Fruit fly (Drosophila melanogaster) whole organism, embryonic: ENCODE data around the gene NT1.

Source experiments
- B-H1 ChIP-seq: fragments of 200-800 bp; sonication (Bioruptor generic); IDR thresholded peaks from 3 replicates; pipeline ENCODE4 v1.3.6; 2022; ENCODE audit warnings: missing biosample characterization, missing genetic modification characterization
- Bdp1 ChIP-seq: fragments of 200-800 bp; sonication (Bioruptor generic); optimal IDR thresholded peaks from 3 replicates; lab custom pipeline; 2016; ENCODE audit warnings: missing biosample characterization, missing genetic modification characterization
- CG10147 ChIP-seq: fragments of 200-800 bp; sonication (Bioruptor generic); optimal IDR thresholded peaks from 2 replicates; lab custom pipeline; 2019; ENCODE audit warnings: missing biosample characterization, mild to moderate bottlenecking, missing genetic modification characterization, moderate library complexity
- CG11093 ChIP-seq: fragments of 200-800 bp; sonication (Bioruptor generic); IDR thresholded peaks from 3 replicates; pipeline ENCODE4 v1.3.6; 2022; ENCODE audit warnings: missing biosample characterization, missing genetic modification characterization
- CG11560 ChIP-seq: fragments of 200-800 bp; sonication (Bioruptor generic); IDR thresholded peaks from 3 replicates; pipeline ENCODE4 v1.3.6; 2022; ENCODE audit warnings: missing biosample characterization, missing genetic modification characterization
- CG12219 ChIP-seq: fragments of 200-800 bp; sonication (Bioruptor generic); optimal IDR thresholded peaks from 3 replicates; lab custom pipeline; 2018; ENCODE audit warnings: missing biosample characterization, mild to moderate bottlenecking, missing genetic modification characterization
- CG13894 ChIP-seq: fragments of 200-800 bp; sonication (Bioruptor generic); optimal IDR thresholded peaks from 3 replicates; lab custom pipeline; 2018; ENCODE audit warnings: missing biosample characterization, mild to moderate bottlenecking, missing genetic modification characterization, moderate library complexity
- CG15073 ChIP-seq: fragments of 200-800 bp; sonication (Bioruptor generic); optimal IDR thresholded peaks from 2 replicates; lab custom pipeline; 2016; ENCODE audit warnings: missing biosample characterization, missing genetic modification characterization
- CG1602 ChIP-seq: fragments of 200-800 bp; sonication (Bioruptor generic); optimal IDR thresholded peaks from 3 replicates; lab custom pipeline; 2016; ENCODE audit warnings: missing biosample characterization, missing genetic modification characterization
- CG17186 ChIP-seq: fragments of 200-800 bp; sonication (Bioruptor generic); optimal IDR thresholded peaks from 3 replicates; lab custom pipeline; 2017; ENCODE audit warnings: missing biosample characterization, missing genetic modification reagents, missing genetic modification characterization
- CG17385 ChIP-seq: fragments of 200-800 bp; sonication (Bioruptor generic); optimal IDR thresholded peaks from 3 replicates; lab custom pipeline; 2018; ENCODE audit warnings: missing biosample characterization, mild to moderate bottlenecking, missing genetic modification characterization
- CG1792 ChIP-seq: fragments of 200-800 bp; sonication (Bioruptor generic); optimal IDR thresholded peaks from 2 replicates; lab custom pipeline; 2016; ENCODE audit warnings: missing biosample characterization, missing genetic modification characterization
- CG3163 ChIP-seq: fragments of 200-800 bp; sonication (Bioruptor generic); optimal IDR thresholded peaks from 3 replicates; lab custom pipeline; 2016; ENCODE audit warnings: missing biosample characterization, missing genetic modification characterization
- CG3847 ChIP-seq: fragments of 200-800 bp; sonication (Bioruptor generic); IDR thresholded peaks from 2 replicates; pipeline ENCODE4 v1.3.6; 2022; ENCODE audit warnings: missing biosample characterization, missing genetic modification characterization
- CG6765 ChIP-seq: fragments of 200-800 bp; sonication (Bioruptor generic); optimal IDR thresholded peaks from 3 replicates; lab custom pipeline; 2017; ENCODE audit warnings: missing biosample characterization, mild to moderate bottlenecking, missing genetic modification characterization
- CG8290 ChIP-seq, 3 experiments: fragments of 200-800 bp; sonication (Bioruptor generic); optimal IDR thresholded peaks; 2 replicates each; lab custom pipeline; 2016 to 2019; ENCODE audit warnings: missing biosample characterization in 3 of 3, missing genetic modification characterization in 3 of 3, mild to moderate bottlenecking in 2 of 3, moderate library complexity in 1 of 3
- CkIIα-i1 ChIP-seq: fragments of 200-800 bp; sonication (Bioruptor generic); IDR thresholded peaks from 2 replicates; pipeline ENCODE4 v1.3.6; 2022; ENCODE audit warnings: missing biosample characterization, missing genetic modification characterization
- D19A ChIP-seq: fragments of 200-800 bp; optimal IDR thresholded peaks from 3 replicates; lab custom pipeline; 2019; ENCODE audit warnings: missing biosample characterization, mild to moderate bottlenecking, missing genetic modification characterization, moderate library complexity
- E2f2 ChIP-seq: fragments of 200-800 bp; sonication (Bioruptor generic); IDR thresholded peaks from 2 replicates; pipeline ENCODE4 v1.3.6; 2022; ENCODE audit warnings: missing biosample characterization, missing genetic modification characterization
- ERR ChIP-seq: fragments of 200-800 bp; sonication (Bioruptor generic); optimal IDR thresholded peaks from 2 replicates; lab custom pipeline; 2016; ENCODE audit warnings: missing biosample characterization, missing genetic modification characterization
- Ets65A ChIP-seq: fragments of 200-800 bp; sonication (Bioruptor generic); peaks from one replicate; lab custom pipeline; 2016; ENCODE audit warnings: missing biosample characterization, missing genetic modification characterization
- HLH54F ChIP-seq: fragments of 200-800 bp; sonication (Bioruptor generic); optimal IDR thresholded peaks from 3 replicates; lab custom pipeline; 2016; ENCODE audit warnings: missing biosample characterization, missing genetic modification characterization
- Hr51 ChIP-seq, 2 experiments: fragments of 200-800 bp; sonication (Bioruptor generic); optimal IDR thresholded peaks; 2 replicates in 1 of 2; 3 replicates in 1 of 2; lab custom pipeline; 2016 to 2018; ENCODE audit warnings: missing biosample characterization in 2 of 2, missing genetic modification characterization in 2 of 2, mild to moderate bottlenecking in 1 of 2, moderate library complexity in 1 of 2
- Med ChIP-seq: fragments of 200-800 bp; sonication (Bioruptor generic); peaks from one replicate; lab custom pipeline; 2016; ENCODE audit warnings: missing biosample characterization, missing genetic modification characterization, mild to moderate bottlenecking, inconsistent platforms, moderate library complexity
- NfI ChIP-seq: fragments of 200-800 bp; sonication (Bioruptor generic); optimal IDR thresholded peaks from 3 replicates; lab custom pipeline; 2018; ENCODE audit warnings: missing biosample characterization, mild to moderate bottlenecking, missing genetic modification characterization, moderate library complexity
- Optix ChIP-seq: fragments of 200-800 bp; sonication (Bioruptor generic); IDR thresholded peaks from 3 replicates; pipeline ENCODE4 v1.3.6; 2022; ENCODE audit warnings: missing biosample characterization, missing genetic modification characterization
- Sin3A ChIP-seq: fragments of >200 bp; optimal IDR thresholded peaks from 2 replicates; lab custom pipeline; 2018
- Trl ChIP-seq, 3 experiments: fragments of >200 bp in 2 of 3; fragments of 200-800 bp in 1 of 3; sonication (Bioruptor generic) in 1 of 3; optimal IDR thresholded peaks; 2 replicates in 1 of 3; 3 replicates in 2 of 3; lab custom pipeline; 2016 to 2017; ENCODE audit warnings: missing biosample characterization in 1 of 3, missing genetic modification characterization in 1 of 3
- Xbp1 ChIP-seq: fragments of 200-800 bp; sonication (Bioruptor generic); optimal IDR thresholded peaks from 3 replicates; lab custom pipeline; 2016; ENCODE audit warnings: missing biosample characterization, mild to moderate bottlenecking, missing genetic modification characterization
- ase ChIP-seq: fragments of 200-800 bp; sonication (Bioruptor generic); IDR thresholded peaks from 3 replicates; pipeline ENCODE4 v1.3.6; 2022; ENCODE audit warnings: missing biosample characterization, missing genetic modification characterization
- chinmo ChIP-seq: fragments of 200-800 bp; sonication (Bioruptor generic); IDR thresholded peaks from 4 replicates; pipeline ENCODE4 v1.3.6; 2022; ENCODE audit warnings: missing biosample characterization, missing genetic modification characterization; ENCODE audit not compliant: partially characterized antibody
- cwo ChIP-seq: fragments of 200-800 bp; sonication (Bioruptor generic); optimal IDR thresholded peaks from 3 replicates; lab custom pipeline; 2017; ENCODE audit warnings: missing biosample characterization, missing genetic modification characterization, mild to moderate bottlenecking, moderate library complexity, missing genetic modification reagents
- ems ChIP-seq: fragments of 200-800 bp; sonication (Bioruptor generic); optimal IDR thresholded peaks from 3 replicates; lab custom pipeline; 2016; ENCODE audit warnings: missing biosample characterization, missing genetic modification characterization
- ewg ChIP-seq: fragments of 200-800 bp; sonication (Bioruptor generic); optimal IDR thresholded peaks from 3 replicates; lab custom pipeline; 2017; ENCODE audit warnings: mild to moderate bottlenecking, missing biosample characterization, missing genetic modification reagents, missing genetic modification characterization
- fu2 ChIP-seq: fragments of 200-800 bp; sonication (Bioruptor generic); optimal IDR thresholded peaks from 2 replicates; lab custom pipeline; 2016; ENCODE audit warnings: missing biosample characterization, missing genetic modification characterization
- inv ChIP-seq: fragments of 200-800 bp; sonication (Bioruptor generic); IDR thresholded peaks from 2 replicates; pipeline ENCODE4 v1.3.6; 2022; ENCODE audit warnings: missing biosample characterization, missing genetic modification characterization; ENCODE audit not compliant: partially characterized antibody
- lilli ChIP-seq: fragments of 200-800 bp; sonication (Bioruptor generic); optimal IDR thresholded peaks from 3 replicates; lab custom pipeline; 2016; ENCODE audit warnings: missing biosample characterization, missing genetic modification characterization
- lmd ChIP-seq: fragments of 200-800 bp; sonication (Bioruptor generic); IDR thresholded peaks from 2 replicates; pipeline ENCODE4 v1.3.6; 2022; ENCODE audit warnings: missing biosample characterization, missing genetic modification characterization
- luna ChIP-seq: fragments of 200-800 bp; sonication (Bioruptor generic); optimal IDR thresholded peaks from 2 replicates; lab custom pipeline; 2016; ENCODE audit warnings: missing biosample characterization, missing genetic modification characterization
- odd ChIP-seq: fragments of 200-800 bp; sonication (Bioruptor generic); optimal IDR thresholded peaks from 2 replicates; lab custom pipeline; 2017; ENCODE audit warnings: missing biosample characterization, mild to moderate bottlenecking, missing genetic modification characterization
- psq ChIP-seq: fragments of 200-800 bp; sonication (Bioruptor generic); optimal IDR thresholded peaks from 2 replicates; lab custom pipeline; 2017; ENCODE audit warnings: missing biosample characterization, missing genetic modification characterization
- row ChIP-seq: fragments of 200-800 bp; sonication (Bioruptor generic); IDR thresholded peaks from 3 replicates; pipeline ENCODE4 v1.3.6; 2022; ENCODE audit warnings: missing biosample characterization, missing genetic modification characterization
- tin ChIP-seq: fragments of 200-800 bp; sonication (Bioruptor generic); optimal IDR thresholded peaks from 3 replicates; lab custom pipeline; 2016; ENCODE audit warnings: missing biosample characterization, missing genetic modification characterization
- tio ChIP-seq: fragments of 200-800 bp; sonication (Bioruptor generic); optimal IDR thresholded peaks from 2 replicates; lab custom pipeline; 2017; ENCODE audit warnings: missing biosample characterization, missing genetic modification characterization, inconsistent platforms
- ttk ChIP-seq: fragments of 200-800 bp; sonication (Bioruptor generic); IDR thresholded peaks from 2 replicates; pipeline ENCODE4 v2.1.2; 2022; ENCODE audit warnings: missing biosample characterization, missing genetic modification characterization
- tx ChIP-seq: fragments of 200-800 bp; sonication (Bioruptor generic); optimal IDR thresholded peaks from 2 replicates; lab custom pipeline; 2016; ENCODE audit warnings: missing biosample characterization, missing genetic modification characterization

The NT1 gene

dm6 chr3L:4477656-4478254 is 30.5 kb downstream of the NT1 start (continued):
- no peak for TF ChIP-seq CG3163 (GFP tag; lab: Kevin White, UChicago)
- TF ChIP-seq Trl (optimal IDR thresholded peaks at IDR 0.05; lab: Kevin White, UChicago), result no peak
- no peak for TF ChIP-seq Trl (GFP tag; optimal IDR thresholded peaks at IDR 0.05; lab: Kevin White, UChicago)
- TF ChIP-seq Hr51 (GFP tag; optimal IDR thresholded peaks at IDR 0.05; lab: Kevin White, UChicago), result no peak
- TF ChIP-seq CG1792, result no peak
- 0 out of 2 replicates have a peak, but pooled peaks have one; percentile 14 for TF ChIP-seq CG3847
- TF ChIP-seq CG11560 (tag; lab: Robert Waterston, UW), result no peak
- TF ChIP-seq CG13894 (tag; lab: Kevin White, UChicago), result peak; percentile 98
- no peak for TF ChIP-seq tin (GFP tag; lab: Kevin White, UChicago)
- TF ChIP-seq ems (GFP tag; lab: Kevin White, UChicago), result no peak
- no peak for TF ChIP-seq lilli (GFP tag; lab: Kevin White, UChicago)
- TF ChIP-seq HLH54F (GFP tag; lab: Kevin White, UChicago), result no peak
- no peak for TF ChIP-seq Med
- no peak for TF ChIP-seq Xbp1 (GFP tag; lab: Kevin White, UChicago)

dm6 chr3L:4475704-4476103 is 32.5 kb downstream of the NT1 start:
- no peak for TF ChIP-seq psq
- TF ChIP-seq Ets65A (GFP tag; lab: Kevin White, UChicago), result peak; percentile 90
- TF ChIP-seq CG11093 (GFP tag; lab: Robert Waterston, UW), result 0 out of 3 replicates have a peak, but pooled peaks have one; percentile 7
- TF ChIP-seq CG6765, result no peak
- 0 out of 4 replicates have a peak, but pooled peaks have one; percentile 0 for TF ChIP-seq chinmo (GFP tag; lab: Robert Waterston, UW)
- TF ChIP-seq, all 482 proteins: peak for 3

dm6 chr3L:4474946-4475470 is 33.2 kb downstream of the NT1 start:
- peak; percentile 51; the same call in 2 of the 3 replicates for TF ChIP-seq ase (GFP tag; lab: Robert Waterston, UW)
- no peak for TF ChIP-seq D19A (tag; lab: Kevin White, UChicago)
- TF ChIP-seq ERR (GFP tag; lab: Kevin White, UChicago), result no peak
- TF ChIP-seq B-H1 (GFP tag; lab: Robert Waterston, UW), result peak; percentile 39; the same call in 1 of the 3 replicates
- peak; percentile 88 for TF ChIP-seq CG17385 (GFP tag; lab: Kevin White, UChicago)
- no peak for TF ChIP-seq CG15073
- TF ChIP-seq CG12219, result peak; percentile 92
- TF ChIP-seq NfI, result peak; percentile 95
- peak; percentile 94 for TF ChIP-seq odd (GFP tag; lab: Kevin White, UChicago)
- no peak for TF ChIP-seq lmd (GFP tag; lab: Robert Waterston, UW)
- TF ChIP-seq row, result 0 out of 3 replicates have a peak, but pooled peaks have one; percentile 6
- TF ChIP-seq Hr51 (GFP tag; optimal IDR thresholded peaks at IDR 0.05; lab: Kevin White, UChicago), result peak; percentile 49 to 83
- TF ChIP-seq tx, result no peak
- no peak for TF ChIP-seq Optix (GFP tag; lab: Robert Waterston, UW)
- peak; percentile 45 for TF ChIP-seq luna (GFP tag; lab: Kevin White, UChicago)
- TF ChIP-seq inv, result no peak
- TF ChIP-seq ewg (GFP tag; lab: Kevin White, UChicago), result peak; percentile 55
- peak; percentile 53 for TF ChIP-seq Bdp1 (GFP tag; lab: Kevin White, UChicago)
- peak; percentile 70 for TF ChIP-seq ems (GFP tag; lab: Kevin White, UChicago)
- TF ChIP-seq E2f2 (GFP tag; lab: Robert Waterston, UW), result peak; percentile 51; the same call in 1 of the 2 replicates
- no peak for TF ChIP-seq CG8290 (GFP tag; optimal IDR thresholded peaks at IDR 0.05; lab: Kevin White, UChicago)
- peak; percentile 55 to 81 for TF ChIP-seq CG8290 (tag; optimal IDR thresholded peaks at IDR 0.05; lab: Kevin White, UChicago)
- TF ChIP-seq CkIIα-i1 (GFP tag; lab: Robert Waterston, UW), result no peak
- no peak for TF ChIP-seq CG1602 (GFP tag; lab: Kevin White, UChicago)
- peak; percentile 65 for TF ChIP-seq ttk (GFP tag; lab: Robert Waterston, UW)
- peak; percentile 14 for TF ChIP-seq HLH54F (GFP tag; lab: Kevin White, UChicago)
- no peak for TF ChIP-seq fu2 (GFP tag; lab: Kevin White, UChicago)
- peak; percentile 70 for TF ChIP-seq cwo (GFP tag; lab: Kevin White, UChicago)
- peak; percentile 53 for TF ChIP-seq CG17186 (GFP tag; lab: Kevin White, UChicago)
- peak; percentile 22 for TF ChIP-seq tio (GFP tag; lab: Kevin White, UChicago)
- peak; percentile 88 for TF ChIP-seq CG10147
- TF ChIP-seq Sin3A (lab: Kevin White, UChicago), result no peak
